Fruit fly (Drosophila melanogaster): ENCODE results near the gene CG7990.

dm6 chrX:19152570-19153287 is 49.0 kb downstream of the CG7990 start:
- peak; percentile 16 for TF ChIP-seq pad (GFP tag; optimal IDR thresholded peaks at IDR 0.05)
- no peak for TF ChIP-seq cic (GFP tag; optimal IDR thresholded peaks at IDR 0.05)
- TF ChIP-seq Hr96 (GFP tag; optimal IDR thresholded peaks at IDR 0.05), result peak; percentile 56
- peak; percentile 64 for TF ChIP-seq bab1 (GFP tag; optimal IDR thresholded peaks at IDR 0.05)
- TF ChIP-seq CG1620 (GFP tag; optimal IDR thresholded peaks at IDR 0.05), result peak; percentile 15
- peak; percentile 22 for TF ChIP-seq Mnt (GFP tag; optimal IDR thresholded peaks at IDR 0.05)
- peak; percentile 45 for TF ChIP-seq CG33017 (tag; optimal IDR thresholded peaks at IDR 0.05)
- peak; percentile 49 for TF ChIP-seq Crg-1 (GFP tag; optimal IDR thresholded peaks at IDR 0.05)
- peak; percentile 58 for TF ChIP-seq toe (GFP tag; optimal IDR thresholded peaks at IDR 0.05)
